Fruit fly (Drosophila melanogaster) whole organism, prepupa: Measurements from ENCODE around the gene CG9953.

Experiments used
- CG10669 ChIP-seq: fragments of 200-800 bp; sonication (Bioruptor generic); optimal IDR thresholded peaks from 3 replicates; lab custom pipeline; 2018; ENCODE audit warnings: missing biosample characterization, mild to moderate bottlenecking, missing genetic modification characterization, moderate library complexity
- CG3919 ChIP-seq: fragments of 200-800 bp; sonication (Bioruptor generic); optimal IDR thresholded peaks from 3 replicates; lab custom pipeline; 2016; ENCODE audit warnings: missing biosample characterization, missing genetic modification characterization
- Eip93F ChIP-seq: fragments of 200-800 bp; sonication (Bioruptor generic); optimal IDR thresholded peaks from 2 replicates; lab custom pipeline; 2016; ENCODE audit warnings: missing biosample characterization, mild to moderate bottlenecking, missing genetic modification characterization
- Hr39 ChIP-seq: fragments of 200-800 bp; sonication (Bioruptor generic); optimal IDR thresholded peaks from 2 replicates; lab custom pipeline; 2016; ENCODE audit warnings: missing biosample characterization, missing genetic modification characterization

- TF ChIP-seq Hr39 (no peak), CG3919 (GFP tag; lab: Kevin White, UChicago) (no peak), Eip93F (GFP tag; lab: Kevin White, UChicago) (peak; percentile 24), CG10669 (GFP tag; lab: Kevin White, UChicago) (no peak)
Measured at dm6 chr3L:6957753-6958420, 11.6 kb upstream of the CG9953 start, which contains the start of the genes Uqcc1 and Surf1.
